Worm (Caenorhabditis elegans) whole organism, L4 larva: ENCODE results near the gene wdr-62.

Experiments
- lin-39 ChIP-seq: fragments of 150-350 bp; optimal IDR thresholded peaks from 2 replicates; lab custom pipeline; 2014; ENCODE audit warnings: missing biosample characterization, missing genetic modification reagents, missing genetic modification characterization
- php-3 ChIP-seq: fragments of 200-800 bp; sonication (Bioruptor generic); IDR thresholded peaks from 2 replicates; pipeline ENCODE4 v1.3.6; 2022; ENCODE audit warnings: missing genetic modification reagents, missing genetic modification characterization, missing compliant biosample characterization

- TF ChIP-seq lin-39, result no peak
- TF ChIP-seq php-3 (GFP tag; lab: Robert Waterston, UW), result no peak
These were observed 7.6 kb downstream of the wdr-62 start for ce11 chrV:9451485-9451884.
